Fruit fly (Drosophila melanogaster) whole organism, adult: Measurements from ENCODE around the gene CG34174.

Experiments used
- CG11617 ChIP-seq: fragments of 200-800 bp; sonication (Bioruptor generic); optimal IDR thresholded peaks from 2 replicates; lab custom pipeline; 2017; ENCODE audit warnings: mild to moderate bottlenecking, missing biosample characterization, missing genetic modification reagents, missing genetic modification characterization
- CG12768 ChIP-seq: fragments of 200-800 bp; sonication (Bioruptor generic); optimal IDR thresholded peaks from 2 replicates; lab custom pipeline; 2017; ENCODE audit warnings: missing biosample characterization, missing genetic modification characterization, mild to moderate bottlenecking, moderate library complexity, missing genetic modification reagents
- CG14711 ChIP-seq: fragments of 200-800 bp; sonication (Bioruptor generic); optimal IDR thresholded peaks from 2 replicates; lab custom pipeline; 2018; ENCODE audit warnings: missing biosample characterization, mild to moderate bottlenecking, missing genetic modification characterization, moderate library complexity
- CG1620 ChIP-seq: fragments of 200-800 bp; sonication (Bioruptor generic); optimal IDR thresholded peaks from 2 replicates; lab custom pipeline; 2016; ENCODE audit warnings: missing biosample characterization, missing genetic modification characterization
- CG33017 ChIP-seq: fragments of 200-800 bp; sonication (Bioruptor generic); optimal IDR thresholded peaks from 2 replicates; lab custom pipeline; 2018; ENCODE audit warnings: missing biosample characterization, mild to moderate bottlenecking, missing genetic modification characterization, moderate library complexity
- CG5204 ChIP-seq: fragments of 200-800 bp; sonication (Bioruptor generic); optimal IDR thresholded peaks from 2 replicates; lab custom pipeline; 2016; ENCODE audit warnings: missing biosample characterization, missing genetic modification characterization
- CG7045 ChIP-seq: fragments of 200-800 bp; sonication (Bioruptor generic); optimal IDR thresholded peaks from 2 replicates; lab custom pipeline; 2017; ENCODE audit warnings: missing biosample characterization, mild to moderate bottlenecking, missing genetic modification characterization
- CG7101 ChIP-seq: fragments of 200-800 bp; sonication (Bioruptor generic); optimal IDR thresholded peaks from 2 replicates; lab custom pipeline; 2018; ENCODE audit warnings: missing biosample characterization, mild to moderate bottlenecking, missing genetic modification characterization, moderate library complexity
- Clk ChIP-seq: fragments of 200-800 bp; sonication (Bioruptor generic); optimal IDR thresholded peaks from 2 replicates; lab custom pipeline; 2017; ENCODE audit warnings: missing biosample characterization, missing genetic modification characterization
- Crg-1 ChIP-seq: fragments of 200-800 bp; sonication (Bioruptor generic); optimal IDR thresholded peaks from 2 replicates; lab custom pipeline; 2016; ENCODE audit warnings: missing biosample characterization, missing genetic modification characterization
- Hr96 ChIP-seq: fragments of 200-800 bp; sonication (Bioruptor generic); optimal IDR thresholded peaks from 2 replicates; lab custom pipeline; 2016; ENCODE audit warnings: missing biosample characterization, missing genetic modification characterization
- Mnt ChIP-seq: fragments of 200-800 bp; sonication (Bioruptor generic); optimal IDR thresholded peaks from 2 replicates; lab custom pipeline; 2016; ENCODE audit warnings: missing biosample characterization, mild to moderate bottlenecking, missing genetic modification characterization
- bab1 ChIP-seq: fragments of 200-800 bp; sonication (Bioruptor generic); optimal IDR thresholded peaks from 3 replicates; lab custom pipeline; 2019; ENCODE audit warnings: missing biosample characterization, mild to moderate bottlenecking, missing genetic modification characterization, moderate library complexity
- cic ChIP-seq: fragments of 200-800 bp; sonication (Bioruptor generic); optimal IDR thresholded peaks from 2 replicates; lab custom pipeline; 2017; ENCODE audit warnings: missing biosample characterization, mild to moderate bottlenecking, missing genetic modification characterization, moderate library complexity
- cnc ChIP-seq, 2 experiments: fragments of >200 bp; optimal IDR thresholded peaks; 2 replicates each; lab custom pipeline; 2017
- kay ChIP-seq: fragments of 200-800 bp; sonication (Bioruptor generic); peaks from one replicate; lab custom pipeline; 2016; ENCODE audit warnings: missing biosample characterization, missing genetic modification characterization, borderline replicate concordance
- ovo ChIP-seq: fragments of 200-800 bp; sonication (Bioruptor generic); optimal IDR thresholded peaks from 2 replicates; lab custom pipeline; 2016; ENCODE audit warnings: missing biosample characterization, missing genetic modification characterization
- pad ChIP-seq: fragments of 200-800 bp; sonication (Bioruptor generic); optimal IDR thresholded peaks from 3 replicates; lab custom pipeline; 2017; ENCODE audit warnings: missing biosample characterization, missing genetic modification characterization, mild to moderate bottlenecking, moderate library complexity, missing genetic modification reagents
- tj ChIP-seq: fragments of 200-800 bp; sonication (Bioruptor generic); optimal IDR thresholded peaks from 3 replicates; lab custom pipeline; 2017; ENCODE audit warnings: missing biosample characterization, mild to moderate bottlenecking, missing genetic modification characterization, moderate library complexity
- toe ChIP-seq: fragments of 200-800 bp; sonication (Bioruptor generic); optimal IDR thresholded peaks from 2 replicates; lab custom pipeline; 2016; ENCODE audit warnings: missing biosample characterization, missing genetic modification characterization

Gene CG34174

dm6 chr2L:2221649-2222150 is 7.6 kb downstream of the CG34174 start:
- TF ChIP-seq kay (GFP tag; lab: Kevin White, UChicago) (peak; percentile 96), Crg-1 (peak; percentile 99), CG7101 (tag; lab: Kevin White, UChicago) (peak; percentile 99), toe (peak; percentile 97), CG7045 (GFP tag; lab: Kevin White, UChicago) (peak; percentile 99), cic (peak; percentile 99), CG14711 (peak; percentile 96), Clk (GFP tag; lab: Kevin White, UChicago) (peak; percentile 96), ovo (GFP tag; lab: Kevin White, UChicago) (peak; percentile 98), CG1620 (GFP tag; lab: Kevin White, UChicago) (peak; percentile 98), bab1 (GFP tag; lab: Kevin White, UChicago) (peak; percentile 99), cnc (optimal IDR thresholded peaks at IDR 0.05; lab: Kevin White, UChicago) (no peak), tj (GFP tag; lab: Kevin White, UChicago) (peak; percentile 95), Hr96 (peak; percentile 96), pad (GFP tag; lab: Kevin White, UChicago) (peak; percentile 96), CG5204 (GFP tag; lab: Kevin White, UChicago) (peak; percentile 99), CG33017 (tag; lab: Kevin White, UChicago) (peak; percentile 100), Mnt (GFP tag; lab: Kevin White, UChicago) (peak; percentile 98), CG12768 (GFP tag; lab: Kevin White, UChicago) (peak; percentile 99), CG11617 (peak; percentile 99)

DNA sequence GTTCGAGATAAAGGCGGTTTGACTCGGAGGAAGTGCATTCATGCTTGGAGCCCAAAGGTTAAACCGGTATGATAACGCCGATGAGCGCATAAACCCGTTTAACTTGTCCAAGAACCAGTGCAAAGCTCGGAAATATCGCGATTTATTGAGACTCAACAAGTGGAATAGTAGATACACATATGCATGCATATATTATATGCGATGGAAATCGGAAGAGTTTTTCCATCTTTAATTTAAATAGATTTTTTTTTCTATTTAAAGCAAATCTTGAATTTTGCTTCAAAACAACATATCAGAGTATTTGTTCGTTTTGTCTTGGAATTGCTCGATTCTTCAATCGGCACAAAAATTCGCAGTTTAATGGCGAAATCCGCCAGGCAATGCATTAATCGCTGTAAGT is 8.3 kb downstream of the CG34174 start:
- peak; percentile 5 for TF ChIP-seq bab1 (GFP tag; lab: Kevin White, UChicago)
- no peak for TF ChIP-seq Clk (GFP tag; lab: Kevin White, UChicago)
- TF ChIP-seq kay (GFP tag; lab: Kevin White, UChicago), result peak; percentile 56

- peak; percentile 87 for TF ChIP-seq Clk (GFP tag; lab: Kevin White, UChicago)
- TF ChIP-seq CG14711, result peak; percentile 88
- TF ChIP-seq cnc (optimal IDR thresholded peaks at IDR 0.05; lab: Kevin White, UChicago), result no peak
- TF ChIP-seq CG12768 (GFP tag; lab: Kevin White, UChicago), result peak; percentile 92
- TF ChIP-seq bab1 (GFP tag; lab: Kevin White, UChicago), result peak; percentile 90
- TF ChIP-seq Mnt (GFP tag; lab: Kevin White, UChicago), result peak; percentile 92
- peak; percentile 96 for TF ChIP-seq Hr96
- peak; percentile 96 for TF ChIP-seq CG1620 (GFP tag; lab: Kevin White, UChicago)
- TF ChIP-seq Crg-1, result peak; percentile 95
- peak; percentile 95 for TF ChIP-seq CG11617
- TF ChIP-seq pad (GFP tag; lab: Kevin White, UChicago), result peak; percentile 87
- TF ChIP-seq CG7045 (GFP tag; lab: Kevin White, UChicago), result peak; percentile 89
- TF ChIP-seq toe, result peak; percentile 96
- peak; percentile 96 for TF ChIP-seq CG5204 (GFP tag; lab: Kevin White, UChicago)
- peak; percentile 97 for TF ChIP-seq kay (GFP tag; lab: Kevin White, UChicago)
- TF ChIP-seq CG7101 (tag; lab: Kevin White, UChicago), result peak; percentile 94
- TF ChIP-seq cic, result peak; percentile 62
- TF ChIP-seq ovo (GFP tag; lab: Kevin White, UChicago), result peak; percentile 88
- peak; percentile 89 for TF ChIP-seq CG33017 (tag; lab: Kevin White, UChicago)
- peak; percentile 93 for TF ChIP-seq tj (GFP tag; lab: Kevin White, UChicago)
These were observed 12.4 kb downstream of the CG34174 start, which contains the start of the genes CG15387 and sau for dm6 chr2L:2226259-2227121. CG15387 (minus strand) TSS chr2L:2226294. sau (plus strand) TSS chr2L:2226342.

- TF ChIP-seq cnc (optimal IDR thresholded peaks at IDR 0.05; lab: Kevin White, UChicago), result no peak
- no peak for TF ChIP-seq toe
- TF ChIP-seq CG12768 (GFP tag; lab: Kevin White, UChicago), result no peak
- peak; percentile 40 for TF ChIP-seq CG33017 (tag; lab: Kevin White, UChicago)
- TF ChIP-seq tj (GFP tag; lab: Kevin White, UChicago), result no peak
- TF ChIP-seq cic, result no peak
- no peak for TF ChIP-seq ovo (GFP tag; lab: Kevin White, UChicago)
- TF ChIP-seq pad (GFP tag; lab: Kevin White, UChicago), result no peak
- peak; percentile 84 for TF ChIP-seq kay (GFP tag; lab: Kevin White, UChicago)
- peak; percentile 9 for TF ChIP-seq CG1620 (GFP tag; lab: Kevin White, UChicago)
- TF ChIP-seq CG11617, result no peak
- TF ChIP-seq CG7101 (tag; lab: Kevin White, UChicago), result peak; percentile 49
- no peak for TF ChIP-seq Hr96
- TF ChIP-seq CG14711, result peak; percentile 7
- no peak for TF ChIP-seq Mnt (GFP tag; lab: Kevin White, UChicago)
- peak; percentile 23 for TF ChIP-seq CG7045 (GFP tag; lab: Kevin White, UChicago)
- TF ChIP-seq bab1 (GFP tag; lab: Kevin White, UChicago), result no peak
- TF ChIP-seq CG5204 (GFP tag; lab: Kevin White, UChicago), result no peak
- TF ChIP-seq Clk (GFP tag; lab: Kevin White, UChicago), result no peak
- TF ChIP-seq Crg-1, result no peak
These were observed 13.2 kb downstream of the CG34174 start for dm6 chr2L:2227316-2227715.

DNA sequence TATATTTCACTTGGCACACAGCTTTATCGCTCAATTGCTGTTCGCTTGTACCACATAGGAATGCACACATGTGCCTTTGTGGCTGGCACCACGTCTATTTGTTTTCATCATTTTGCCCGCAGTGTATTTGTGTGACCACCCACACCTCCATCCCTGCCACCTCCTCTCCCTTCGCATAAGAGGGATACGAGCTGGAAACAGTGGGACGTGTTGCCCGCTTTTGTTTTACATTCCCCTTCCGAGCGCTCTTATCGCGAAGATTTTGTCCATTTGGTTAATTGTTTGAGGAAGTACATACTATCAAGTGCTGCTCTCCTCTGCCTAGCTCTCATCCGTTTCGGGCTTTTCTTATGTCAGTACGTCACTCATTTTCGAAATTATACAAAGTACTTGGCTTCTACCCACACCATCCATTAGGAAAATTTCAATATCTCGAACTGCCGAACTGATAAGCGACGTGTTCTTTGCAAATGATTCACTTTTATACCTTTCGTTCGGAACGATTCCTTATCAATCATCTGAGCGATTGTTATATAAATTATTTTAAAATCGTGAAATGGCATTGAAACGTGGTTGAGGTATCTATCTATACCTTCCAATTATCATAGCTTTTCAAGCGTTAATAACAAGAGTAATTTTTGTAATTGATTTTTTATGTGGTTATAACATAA is 14.2 kb downstream of the CG34174 start:
- TF ChIP-seq CG33017 (tag; lab: Kevin White, UChicago), result no peak
- TF ChIP-seq Mnt (GFP tag; lab: Kevin White, UChicago), result peak; percentile 51
- peak; percentile 66 for TF ChIP-seq CG12768 (GFP tag; lab: Kevin White, UChicago)
- TF ChIP-seq pad (GFP tag; lab: Kevin White, UChicago), result peak; percentile 39
- peak; percentile 1 for TF ChIP-seq kay (GFP tag; lab: Kevin White, UChicago)
- peak; percentile 61 for TF ChIP-seq cic
